Worm (Caenorhabditis elegans) whole organism, young adult: ENCODE measurements around the gene dnj-5.
"Not testable (repeated sequence)": the region's sequence is repeated elsewhere in the genome, so short reads cannot be mapped to it uniquely, and the experiment has no call there.

Experiments
- T26A5.8 ChIP-seq: sonication (generic microtip); optimal IDR thresholded peaks from 2 replicates; lab custom pipeline; 2016; ENCODE audit warnings: missing genetic modification characterization, missing compliant biosample characterization
- Y56A3A.18 ChIP-seq: fragments of 200-800 bp; sonication (Bioruptor generic); IDR thresholded peaks from 2 replicates; pipeline ENCODE4 v1.3.6; 2022; ENCODE audit warnings: missing genetic modification reagents, missing genetic modification characterization, missing compliant biosample characterization
- ama-1 ChIP-seq, 3 experiments: fragments of 150-350 bp in 1 of 3; sonication (generic microtip) in 2 of 3; optimal IDR thresholded peaks; 2 replicates each; lab custom pipeline; 2014 to 2018; ENCODE audit warnings: missing biosample characterization in 2 of 3, missing genetic modification characterization in 2 of 3, missing genetic modification reagents in 2 of 3
- ccch-3 ChIP-seq: fragments of 200-800 bp; sonication (Bioruptor generic); optimal IDR thresholded peaks from 2 replicates; lab custom pipeline; 2018; ENCODE audit warnings: mild to moderate bottlenecking, missing genetic modification characterization, missing compliant biosample characterization
- die-1 ChIP-seq: sonication (generic microtip); optimal IDR thresholded peaks from 2 replicates; lab custom pipeline; 2016; ENCODE audit warnings: missing genotype, mild to moderate bottlenecking, missing genetic modification characterization, missing compliant biosample characterization
- dox-1 ChIP-seq: fragments of 200-800 bp; sonication (Bioruptor generic); IDR thresholded peaks from 2 replicates; pipeline ENCODE4 v1.3.6; 2022; ENCODE audit warnings: missing genetic modification reagents, missing genetic modification characterization, missing compliant biosample characterization
- dpl-1 ChIP-seq: fragments of 150-350 bp; optimal IDR thresholded peaks from 2 replicates; lab custom pipeline; 2014; ENCODE audit warnings: missing biosample characterization, missing genetic modification reagents, missing genetic modification characterization
- madf-10 ChIP-seq: sonication (generic microtip); optimal IDR thresholded peaks from 2 replicates; lab custom pipeline; 2016; ENCODE audit warnings: mild to moderate bottlenecking, missing genetic modification characterization, missing compliant biosample characterization
- unc-62 ChIP-seq: fragments of 150-350 bp; optimal IDR thresholded peaks from 2 replicates; lab custom pipeline; 2014; ENCODE audit warnings: missing biosample characterization, missing genetic modification reagents, missing genetic modification characterization
- ztf-25 ChIP-seq: fragments of 200-800 bp; sonication (Bioruptor generic); IDR thresholded peaks from 2 replicates; pipeline ENCODE4 v1.3.6; 2022; ENCODE audit warnings: missing genetic modification reagents, missing genetic modification characterization, missing compliant biosample characterization

DNA sequence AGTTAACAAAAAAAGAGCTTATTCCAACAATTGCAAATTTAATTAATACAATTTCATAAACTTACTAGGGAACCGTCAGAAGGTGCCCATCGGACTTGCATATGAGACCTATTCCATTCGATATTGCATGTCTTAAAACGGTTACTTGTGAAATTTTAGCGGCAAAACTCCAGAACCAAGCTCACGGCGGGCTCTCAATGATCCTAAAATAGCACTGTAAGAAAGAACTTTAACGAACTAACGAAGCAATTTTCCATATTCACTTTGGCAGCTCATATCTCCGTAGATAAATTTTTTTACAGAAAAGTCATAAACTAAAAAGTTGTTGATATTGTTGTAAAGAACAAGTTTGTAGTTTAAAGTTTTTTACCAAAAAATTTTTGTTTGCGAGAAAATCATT, 49.6 kb upstream of the dnj-5 start, which contains the start of gene B0252.3:
- not testable (repeated sequence) for TF ChIP-seq dox-1 (GFP tag; lab: Robert Waterston, UW); dpl-1 (GFP tag; lab: Kevin White, UChicago); T26A5.8 (tag; lab: Kevin White, UChicago); unc-62; Y56A3A.18 (GFP tag; lab: Robert Waterston, UW); die-1; ztf-25 (GFP tag; lab: Robert Waterston, UW); ama-1 (optimal IDR thresholded peaks at IDR 0.05; lab: Kevin White, UChicago); ama-1 (GFP tag; optimal IDR thresholded peaks at IDR 0.05; lab: Kevin White, UChicago); madf-10 (tag; lab: Kevin White, UChicago); ccch-3
